Worm (Caenorhabditis elegans) whole organism, L3 larva: ENCODE measurements around the gene lurp-3.

Experiments used
- R02D3.7 ChIP-seq: fragments of 150-350 bp; optimal IDR thresholded peaks from 2 replicates; lab custom pipeline; 2014; ENCODE audit warnings: missing biosample characterization, missing genetic modification characterization
- ZK546.5 ChIP-seq: sonication (generic microtip); optimal IDR thresholded peaks from 2 replicates; lab custom pipeline; 2017; ENCODE audit warnings: missing biosample characterization, missing genetic modification characterization
- aly-2 ChIP-seq: fragments of 150-350 bp; optimal IDR thresholded peaks from 2 replicates; lab custom pipeline; 2014; ENCODE audit warnings: missing biosample characterization, missing genetic modification characterization
- ama-1 ChIP-seq: fragments of 150-350 bp; optimal IDR thresholded peaks from 2 replicates; lab custom pipeline; 2018
- ceh-16 ChIP-seq: sonication (generic microtip); optimal IDR thresholded peaks from 2 replicates; lab custom pipeline; 2017; ENCODE audit warnings: missing biosample characterization, missing genetic modification characterization
- ceh-28 ChIP-seq: fragments of 150-350 bp; optimal IDR thresholded peaks from 2 replicates; lab custom pipeline; 2014; ENCODE audit warnings: missing biosample characterization, missing genetic modification reagents, missing genetic modification characterization
- ceh-82 ChIP-seq: fragments of 150-350 bp; optimal IDR thresholded peaks from 2 replicates; lab custom pipeline; 2014; ENCODE audit warnings: missing biosample characterization, missing genetic modification characterization
- ceh-9 ChIP-seq: sonication (generic microtip); optimal IDR thresholded peaks from 2 replicates; lab custom pipeline; 2018; ENCODE audit warnings: missing biosample characterization, missing genetic modification characterization
- daf-12 ChIP-seq: fragments of 150-350 bp; optimal IDR thresholded peaks from 2 replicates; lab custom pipeline; 2014; ENCODE audit warnings: missing biosample characterization, missing genetic modification reagents, missing genetic modification characterization
- egl-27 ChIP-seq: sonication (generic microtip); optimal IDR thresholded peaks from 4 replicates; lab custom pipeline; 2017; ENCODE audit warnings: missing biosample characterization, missing genetic modification reagents, missing genetic modification characterization
- egl-5 ChIP-seq: fragments of 150-350 bp; optimal IDR thresholded peaks from 2 replicates; lab custom pipeline; 2017; ENCODE audit warnings: missing biosample characterization, missing genetic modification reagents, missing genetic modification characterization, inconsistent platforms
- elt-1 ChIP-seq: fragments of 150-350 bp; optimal IDR thresholded peaks from 2 replicates; lab custom pipeline; 2014; ENCODE audit warnings: missing biosample characterization, missing genetic modification characterization
- elt-2 ChIP-seq: sonication (generic microtip); optimal IDR thresholded peaks from 2 replicates; lab custom pipeline; 2016; ENCODE audit warnings: missing genetic modification reagents, mild to moderate bottlenecking, missing genetic modification characterization, missing compliant biosample characterization
- elt-3 ChIP-seq, 3 experiments: fragments of 150-350 bp in 1 of 3; sonication (generic microtip) in 2 of 3; optimal IDR thresholded peaks; 2 replicates in 2 of 3; 4 replicates in 1 of 3; lab custom pipeline; 2014 to 2017; ENCODE audit warnings: missing biosample characterization in 3 of 3, missing genetic modification characterization in 3 of 3
- eor-1 ChIP-seq, 2 experiments: fragments of 150-350 bp; optimal IDR thresholded peaks; 2 replicates each; lab custom pipeline; 2014 to 2018; ENCODE audit warnings: missing biosample characterization in 2 of 2, missing genetic modification characterization in 2 of 2
- fkh-10 ChIP-seq: sonication (generic microtip); optimal IDR thresholded peaks from 2 replicates; lab custom pipeline; 2017; ENCODE audit warnings: missing biosample characterization, missing genetic modification reagents, missing genetic modification characterization
- fkh-2 ChIP-seq: fragments of 150-350 bp; optimal IDR thresholded peaks from 2 replicates; lab custom pipeline; 2014; ENCODE audit warnings: missing biosample characterization, missing genetic modification reagents, missing genetic modification characterization
- fos-1 ChIP-seq: fragments of 150-350 bp; optimal IDR thresholded peaks from 2 replicates; lab custom pipeline; 2014; ENCODE audit warnings: missing biosample characterization, missing genetic modification characterization
- hmg-11 ChIP-seq: sonication (generic microtip); optimal IDR thresholded peaks from 2 replicates; lab custom pipeline; 2016; ENCODE audit warnings: missing genetic modification characterization, missing compliant biosample characterization
- jun-1 ChIP-seq: fragments of 150-350 bp; optimal IDR thresholded peaks from 2 replicates; lab custom pipeline; 2014; ENCODE audit warnings: missing biosample characterization, missing genetic modification reagents, missing genetic modification characterization
- lin-15B ChIP-seq: fragments of 150-350 bp; optimal IDR thresholded peaks from 2 replicates; lab custom pipeline; 2014; ENCODE audit warnings: missing biosample characterization, missing genetic modification characterization
- lin-39 ChIP-seq: fragments of 150-350 bp; optimal IDR thresholded peaks from 2 replicates; lab custom pipeline; 2018; ENCODE audit warnings: missing biosample characterization, missing genetic modification reagents, missing genetic modification characterization
- lsy-12 ChIP-seq: sonication (generic microtip); optimal IDR thresholded peaks from 2 replicates; lab custom pipeline; 2016; ENCODE audit warnings: mild to moderate bottlenecking, missing genetic modification characterization, missing compliant biosample characterization
- mdl-1 ChIP-seq: fragments of 150-350 bp; optimal IDR thresholded peaks from 2 replicates; lab custom pipeline; 2014; ENCODE audit warnings: missing biosample characterization, missing genetic modification characterization
- mml-1 ChIP-seq: fragments of 150-350 bp; sonication (generic microtip); optimal IDR thresholded peaks from 3 replicates; lab custom pipeline; 2014; ENCODE audit warnings: missing biosample characterization, missing genetic modification characterization
- nfya-1 ChIP-seq: sonication (generic microtip); optimal IDR thresholded peaks from 2 replicates; lab custom pipeline; 2017; ENCODE audit warnings: missing genetic modification characterization, mild to moderate bottlenecking, missing compliant biosample characterization, antibody characterized with exemption, moderate library complexity; ENCODE audit not compliant: insufficient read depth
- nhr-11 ChIP-seq: fragments of 150-350 bp; optimal IDR thresholded peaks from 2 replicates; lab custom pipeline; 2014; ENCODE audit warnings: missing biosample characterization, missing genetic modification characterization
- nhr-12 ChIP-seq: fragments of 150-350 bp; optimal IDR thresholded peaks from 2 replicates; lab custom pipeline; 2014; ENCODE audit warnings: missing biosample characterization, missing genetic modification characterization
- nhr-23 ChIP-seq: fragments of 150-350 bp; optimal IDR thresholded peaks from 2 replicates; lab custom pipeline; 2014; ENCODE audit warnings: missing biosample characterization, missing genetic modification reagents, missing genetic modification characterization
- nhr-237 ChIP-seq: fragments of 150-350 bp; optimal IDR thresholded peaks from 2 replicates; lab custom pipeline; 2014; ENCODE audit warnings: missing biosample characterization, missing genetic modification characterization
- nhr-25 ChIP-seq: sonication (generic microtip); optimal IDR thresholded peaks from 2 replicates; lab custom pipeline; 2017; ENCODE audit warnings: missing biosample characterization, missing genetic modification characterization
- nhr-28 ChIP-seq: fragments of 150-350 bp; optimal IDR thresholded peaks from 2 replicates; lab custom pipeline; 2014; ENCODE audit warnings: missing biosample characterization, missing genetic modification characterization
- nhr-43 ChIP-seq: sonication (generic microtip); optimal IDR thresholded peaks from 2 replicates; lab custom pipeline; 2016; ENCODE audit warnings: mild to moderate bottlenecking, missing genetic modification characterization, missing compliant biosample characterization; ENCODE audit not compliant: poor library complexity, severe bottlenecking
- nhr-67 ChIP-seq: fragments of 150-350 bp; optimal IDR thresholded peaks from 2 replicates; lab custom pipeline; 2014; ENCODE audit warnings: missing biosample characterization, missing genetic modification characterization
- nhr-76 ChIP-seq: fragments of 150-350 bp; sonication (generic microtip); optimal IDR thresholded peaks from 5 replicates; lab custom pipeline; 2014; ENCODE audit warnings: missing biosample characterization, missing genetic modification characterization
- nhr-77 ChIP-seq: fragments of 150-350 bp; optimal IDR thresholded peaks from 2 replicates; lab custom pipeline; 2014; ENCODE audit warnings: missing biosample characterization, missing genetic modification characterization
- pha-4 ChIP-seq: fragments of 150-350 bp; optimal IDR thresholded peaks from 2 replicates; lab custom pipeline; 2014; ENCODE audit warnings: missing biosample characterization, missing genetic modification reagents, missing genetic modification characterization
- pqm-1 ChIP-seq: fragments of 150-350 bp; optimal IDR thresholded peaks from 2 replicates; lab custom pipeline; 2017; ENCODE audit warnings: missing biosample characterization, missing genetic modification characterization, inconsistent platforms
- sea-2 ChIP-seq: fragments of 150-350 bp; sonication (generic microtip); optimal IDR thresholded peaks from 4 replicates; lab custom pipeline; 2014; ENCODE audit warnings: missing biosample characterization, missing genetic modification reagents, missing genetic modification characterization
- skn-1 ChIP-seq: fragments of 150-350 bp; optimal IDR thresholded peaks from 2 replicates; lab custom pipeline; 2014; ENCODE audit warnings: missing biosample characterization, missing genetic modification characterization
- tbx-2 ChIP-seq: sonication (generic microtip); optimal IDR thresholded peaks from 2 replicates; lab custom pipeline; 2016; ENCODE audit warnings: mild to moderate bottlenecking, missing genetic modification characterization, missing compliant biosample characterization
- unc-39 ChIP-seq: sonication (generic microtip); optimal IDR thresholded peaks from 4 replicates; lab custom pipeline; 2017; ENCODE audit warnings: missing biosample characterization, missing genetic modification characterization
- unc-62 ChIP-seq: fragments of 150-350 bp; sonication (generic microtip); optimal IDR thresholded peaks from 4 replicates; lab custom pipeline; 2014; ENCODE audit warnings: missing biosample characterization, missing genetic modification reagents, missing genetic modification characterization
- zag-1 ChIP-seq: fragments of 150-350 bp; optimal IDR thresholded peaks from 2 replicates; lab custom pipeline; 2014; ENCODE audit warnings: missing biosample characterization, missing genetic modification characterization
- ztf-11 ChIP-seq: fragments of 150-350 bp; optimal IDR thresholded peaks from 2 replicates; lab custom pipeline; 2014; ENCODE audit warnings: missing biosample characterization, missing genetic modification characterization
- ztf-4 ChIP-seq: fragments of 150-350 bp; optimal IDR thresholded peaks from 2 replicates; lab custom pipeline; 2014; ENCODE audit warnings: missing biosample characterization, missing genetic modification characterization

lurp-3 gene

DNA sequence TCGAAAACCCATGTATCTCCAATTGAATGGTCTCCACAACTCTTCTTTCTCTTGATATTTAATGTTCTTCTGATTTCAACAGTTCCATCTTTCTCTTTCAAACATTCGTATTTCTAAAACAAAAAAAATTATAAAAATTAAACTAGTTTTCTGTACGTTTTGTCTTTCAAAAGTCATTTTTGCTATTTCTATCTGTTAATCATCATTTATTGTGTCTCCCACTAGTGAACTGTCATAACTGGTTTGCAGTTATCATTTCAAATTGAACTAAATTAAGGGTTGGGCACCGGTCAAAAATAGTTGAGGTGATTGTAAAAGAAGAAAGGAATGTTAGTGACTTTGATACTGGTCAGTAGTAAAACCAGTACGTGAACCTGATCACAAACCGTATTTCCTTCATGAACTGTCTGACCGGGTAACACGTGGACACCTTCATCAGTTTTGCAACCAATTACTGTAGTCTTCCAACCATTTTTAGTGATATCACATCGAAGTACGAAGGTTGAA is 32.8 kb downstream of the lurp-3 start:
- TF ChIP-seq eor-1 (tag; optimal IDR thresholded peaks at IDR 0.05; lab: Kevin White, UChicago) (no peak), elt-3 (tag; optimal IDR thresholded peaks at IDR 0.05; lab: Kevin White, UChicago) (peak in 1 of 3 experiments; percentile 30)

DNA sequence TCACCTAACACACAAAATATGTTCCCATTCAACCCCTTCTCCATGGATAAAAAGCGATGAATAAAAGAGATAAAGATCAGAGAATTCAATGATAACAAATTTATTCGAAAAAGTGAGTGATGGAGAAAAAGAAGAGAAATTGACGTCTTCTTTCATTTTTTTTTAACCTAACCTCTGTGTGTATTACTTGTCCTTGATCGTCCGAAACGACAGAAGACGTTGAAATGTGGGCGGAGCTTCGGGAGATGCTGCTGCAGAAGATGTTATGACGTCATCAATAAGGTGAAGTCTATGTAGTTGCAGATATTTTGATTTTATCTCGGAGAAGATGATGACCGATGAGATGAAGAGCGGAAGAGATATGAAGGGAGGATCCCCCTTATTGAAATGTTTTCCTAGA is 34.3 kb downstream of the lurp-3 start, which contains the start of gene T10G3.3:
Gene T10G3.3 (minus strand): TSS at position 370 of the 400 bp plus-strand sequence.
- no peak for TF ChIP-seq nhr-11
- no peak for TF ChIP-seq fkh-10 (GFP tag; lab: Kevin White, UChicago)
- TF ChIP-seq nhr-28 (tag; lab: Kevin White, UChicago) = no peak
- TF ChIP-seq hmg-11 (tag; lab: Kevin White, UChicago) = no peak
- TF ChIP-seq ztf-11 (tag; lab: Kevin White, UChicago) = no peak
- TF ChIP-seq nhr-43 (tag; lab: Kevin White, UChicago) = peak; percentile 2
- no peak for TF ChIP-seq mdl-1 (tag; lab: Kevin White, UChicago)
- peak; percentile 69 for TF ChIP-seq nhr-25
- no peak for TF ChIP-seq nhr-77 (tag; lab: Kevin White, UChicago)
- TF ChIP-seq elt-1 = peak; percentile 90
- no peak for TF ChIP-seq unc-62 (GFP tag; lab: Kevin White, UChicago)
- TF ChIP-seq lin-39 (tag; lab: Kevin White, UChicago) = no peak
- no peak for TF ChIP-seq pqm-1
- TF ChIP-seq ZK546.5 = no peak
- no peak for TF ChIP-seq fos-1 (tag; lab: Kevin White, UChicago)
- TF ChIP-seq nhr-237 (tag; lab: Kevin White, UChicago) = no peak
- peak; percentile 39 for TF ChIP-seq nhr-23 (tag; lab: Kevin White, UChicago)
- TF ChIP-seq ama-1 (lab: Kevin White, UChicago) = no peak
- no peak for TF ChIP-seq zag-1 (tag; lab: Kevin White, UChicago)
- no peak for TF ChIP-seq pha-4 (tag; lab: Kevin White, UChicago)
- TF ChIP-seq, all 47 proteins: peak for 4

DNA sequence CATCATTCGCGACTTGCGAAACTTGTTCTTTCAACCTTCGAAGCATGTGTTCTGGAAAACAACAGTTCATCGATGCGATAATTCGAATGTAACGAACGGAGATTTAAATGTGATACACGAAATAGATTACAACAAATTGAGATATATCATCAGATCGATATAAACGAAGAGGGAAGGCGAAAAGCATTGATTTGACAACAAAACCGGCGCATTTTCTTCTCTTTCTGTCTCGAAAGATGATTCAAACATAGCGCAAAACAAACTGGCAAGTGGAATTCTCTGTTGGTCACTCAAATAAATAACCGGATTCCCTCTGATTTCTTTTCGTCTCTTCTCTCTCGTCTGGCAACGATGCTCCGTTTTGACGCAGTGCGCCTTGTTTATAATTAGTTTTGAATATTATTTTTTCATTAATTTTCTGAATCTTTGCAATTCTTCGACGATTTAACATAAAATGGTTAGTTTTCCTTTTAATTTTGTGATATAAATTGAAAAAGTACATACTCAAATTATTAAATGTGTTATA is 41.8 kb downstream of the lurp-3 start, which contains the start of the genes eea-1 and gut-2:
Gene eea-1 (minus strand): TSS at position 51 of the 526 bp plus-strand sequence.
Gene gut-2 (plus strand): TSS at position 369 of the 526 bp plus-strand sequence.
- TF ChIP-seq mml-1 (tag; lab: Kevin White, UChicago) (no peak), nhr-11 (no peak), lin-39 (tag; lab: Kevin White, UChicago) (peak; percentile 8), nhr-43 (tag; lab: Kevin White, UChicago) (peak; percentile 74), ztf-11 (tag; lab: Kevin White, UChicago) (no peak), pha-4 (tag; lab: Kevin White, UChicago) (peak; percentile 92), nhr-76 (tag; lab: Kevin White, UChicago) (no peak), egl-27 (tag; lab: Kevin White, UChicago) (no peak), nhr-25 (peak; percentile 73), nhr-77 (tag; lab: Kevin White, UChicago) (no peak), ceh-82 (tag; lab: Kevin White, UChicago) (no peak), nhr-67 (tag; lab: Kevin White, UChicago) (no peak), lsy-12 (tag; lab: Kevin White, UChicago) (no peak), ama-1 (lab: Kevin White, UChicago) (peak; percentile 19), ceh-9 (tag; lab: Kevin White, UChicago) (no peak), nhr-28 (tag; lab: Kevin White, UChicago) (no peak), jun-1 (no peak), unc-62 (GFP tag; lab: Kevin White, UChicago) (no peak), fkh-2 (tag; lab: Kevin White, UChicago) (no peak), elt-3 (tag; optimal IDR thresholded peaks at IDR 0.05; lab: Kevin White, UChicago) (no peak), lin-15B (tag; lab: Kevin White, UChicago) (peak; percentile 77), ZK546.5 (no peak), ztf-4 (no peak), fos-1 (tag; lab: Kevin White, UChicago) (no peak), ceh-28 (tag; lab: Kevin White, UChicago) (peak; percentile 40), fkh-10 (GFP tag; lab: Kevin White, UChicago) (no peak), ceh-16 (tag; lab: Kevin White, UChicago) (no peak), elt-2 (tag; lab: Kevin White, UChicago) (peak; percentile 14), nfya-1 (peak; percentile 69), unc-39 (tag; lab: Kevin White, UChicago) (no peak), mdl-1 (tag; lab: Kevin White, UChicago) (no peak), eor-1 (tag; optimal IDR thresholded peaks at IDR 0.05; lab: Kevin White, UChicago) (no peak), R02D3.7 (tag; lab: Kevin White, UChicago) (no peak), aly-2 (tag; lab: Kevin White, UChicago) (no peak), sea-2 (GFP tag; lab: Kevin White, UChicago) (no peak), hmg-11 (tag; lab: Kevin White, UChicago) (peak; percentile 74), daf-12 (tag; lab: Kevin White, UChicago) (no peak), nhr-12 (tag; lab: Kevin White, UChicago) (no peak), nhr-23 (tag; lab: Kevin White, UChicago) (peak; percentile 86), pqm-1 (no peak), skn-1 (no peak), egl-5 (tag; lab: Kevin White, UChicago) (peak; percentile 60), elt-1 (no peak), tbx-2 (tag; lab: Kevin White, UChicago) (no peak)
